Worm (Caenorhabditis elegans) whole organism, dauer: ENCODE data around the gene ZK742.4.

ENCODE experiments used
- unc-62 ChIP-seq: sonication (generic microtip); optimal IDR thresholded peaks from 2 replicates; lab custom pipeline; 2017; ENCODE audit warnings: missing biosample characterization, missing genetic modification reagents, missing genetic modification characterization

Gene ZK742.4

DNA sequence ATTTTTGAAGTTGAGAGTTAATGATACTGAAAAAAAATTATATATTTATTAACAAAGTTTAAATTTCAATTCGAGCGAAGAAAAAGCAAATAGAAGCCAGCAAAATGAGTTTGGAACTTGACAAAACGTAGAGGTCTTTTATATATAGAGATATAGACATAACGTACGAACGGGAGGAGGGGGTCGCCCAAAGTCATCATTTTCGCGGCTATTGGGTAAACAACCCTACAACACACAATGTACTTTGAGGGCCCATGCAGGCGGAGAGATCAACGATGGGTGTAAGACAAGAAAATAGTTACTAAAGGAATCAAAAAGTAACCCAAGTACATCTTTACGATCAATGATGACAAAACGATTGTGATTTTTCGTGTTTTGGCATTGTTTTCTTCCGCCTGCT lies at the start of gene ZK742.4:
TSS of gene ZK742.4 (minus strand) at position 35 of the 400 bp plus-strand sequence.
- TF ChIP-seq unc-62 (GFP tag; lab: Kevin White, UChicago) = no peak

DNA sequence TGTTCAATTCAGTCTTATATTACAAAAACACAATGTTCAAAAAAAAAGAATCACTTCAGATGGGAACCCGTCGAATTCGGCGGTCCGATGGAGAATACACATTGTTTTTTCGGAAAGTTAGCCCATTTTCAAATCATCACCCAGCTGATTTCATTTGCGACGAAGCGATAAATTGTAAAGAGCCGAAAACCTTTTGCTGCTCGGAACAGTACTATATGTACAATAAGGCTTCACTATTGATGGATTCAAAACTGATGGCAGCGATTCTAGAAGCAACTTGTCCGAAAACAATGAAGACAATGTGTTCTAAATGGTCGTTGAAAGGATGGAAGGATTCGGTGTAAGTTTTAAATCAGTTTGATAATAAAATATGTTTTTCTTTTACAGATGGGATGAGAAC lies 46.3 kb upstream of the ZK742.4 start, which contains the start of gene C37C3.1:
TSS of gene C37C3.1 (plus strand) at position 33 of the 400 bp plus-strand sequence.
- no peak for TF ChIP-seq unc-62 (GFP tag; lab: Kevin White, UChicago)

DNA sequence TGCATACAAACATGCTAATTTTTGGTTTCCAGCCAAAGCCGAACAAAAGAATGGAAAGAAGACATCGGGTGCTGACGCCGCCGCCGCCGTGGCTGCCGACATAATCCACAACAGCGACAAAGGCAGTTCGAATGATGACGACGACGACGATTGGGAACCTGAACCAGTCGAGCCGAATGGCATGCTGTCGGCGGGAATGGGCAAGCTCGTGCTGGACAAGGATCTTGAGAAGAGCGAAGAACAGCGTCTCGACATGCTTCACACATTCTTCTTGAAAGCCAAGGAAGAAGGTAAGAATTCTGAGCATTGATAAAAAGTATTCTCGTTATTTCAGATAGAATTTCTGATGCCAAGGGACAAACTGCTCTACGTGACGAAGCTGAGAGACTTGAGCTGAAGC lies 45.0 kb upstream of the ZK742.4 start:
- TF ChIP-seq unc-62 (GFP tag; lab: Kevin White, UChicago) = no peak

DNA sequence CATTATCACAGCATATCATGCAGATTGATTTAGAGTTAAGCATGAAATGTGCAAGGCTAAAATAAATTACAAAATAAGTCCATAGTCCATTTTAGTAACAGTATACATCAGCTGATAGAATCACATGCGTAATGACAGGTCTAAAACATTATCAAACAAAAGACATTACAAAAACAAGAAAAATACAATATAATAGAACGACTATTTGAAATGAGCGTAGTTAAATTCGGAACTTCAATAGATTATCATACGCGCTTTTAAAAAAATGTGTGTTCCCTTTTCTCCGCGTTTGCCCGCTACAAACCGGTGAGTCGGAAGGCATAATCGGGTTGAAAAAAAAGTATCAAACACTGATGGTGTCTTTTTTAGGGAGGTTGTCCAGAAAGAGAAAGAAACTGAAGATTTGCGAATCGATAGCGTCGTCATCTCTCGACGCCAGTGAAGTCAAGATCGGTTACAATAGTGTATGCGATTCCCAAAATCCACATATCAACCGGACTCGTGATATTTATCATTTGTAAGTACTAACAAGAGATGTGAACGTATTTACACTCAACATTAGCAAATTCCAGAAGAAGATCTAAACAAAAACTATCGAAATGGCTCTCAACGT lies 43.9 kb upstream of the ZK742.4 start, which contains the start of gene C37C3.2:
TSS of gene C37C3.2 (plus strand) at position 563 of the 613 bp plus-strand sequence.
- no peak for TF ChIP-seq unc-62 (GFP tag; lab: Kevin White, UChicago)

- no peak for TF ChIP-seq unc-62 (GFP tag; lab: Kevin White, UChicago)
Measured at ce11 chrV:7854603-7855002, 43.0 kb upstream of the ZK742.4 start, which contains the start of the genes C37C3.9 and C37C3.18. TSS of gene C37C3.9 (minus strand) at chrV:7854700. TSS of gene C37C3.18 (plus strand) at chrV:7854993.

ce11 chrV:7853900-7854299 lies 42.3 kb upstream of the ZK742.4 start:
- no peak for TF ChIP-seq unc-62 (GFP tag; lab: Kevin White, UChicago)

- no peak for TF ChIP-seq unc-62 (GFP tag; lab: Kevin White, UChicago)
Measured at ce11 chrV:7852078-7852477, 40.5 kb upstream of the ZK742.4 start.

- TF ChIP-seq unc-62 (GFP tag; lab: Kevin White, UChicago) = no peak
Measured at ce11 chrV:7848251-7848650, 36.7 kb upstream of the ZK742.4 start.

- no peak for TF ChIP-seq unc-62 (GFP tag; lab: Kevin White, UChicago)
Measured at ce11 chrV:7847687-7848086, 36.1 kb upstream of the ZK742.4 start.

ce11 chrV:7847170-7847569 lies 35.6 kb upstream of the ZK742.4 start, which contains the start of gene memo-1:
TSS of gene memo-1 (minus strand) at chrV:7847171.
- TF ChIP-seq unc-62 (GFP tag; lab: Kevin White, UChicago) = no peak

- TF ChIP-seq unc-62 (GFP tag; lab: Kevin White, UChicago) = no peak
Measured at ce11 chrV:7842228-7842627, 30.6 kb upstream of the ZK742.4 start, which contains the start of gene grd-8. TSS of gene grd-8 (plus strand) at chrV:7842528.

DNA sequence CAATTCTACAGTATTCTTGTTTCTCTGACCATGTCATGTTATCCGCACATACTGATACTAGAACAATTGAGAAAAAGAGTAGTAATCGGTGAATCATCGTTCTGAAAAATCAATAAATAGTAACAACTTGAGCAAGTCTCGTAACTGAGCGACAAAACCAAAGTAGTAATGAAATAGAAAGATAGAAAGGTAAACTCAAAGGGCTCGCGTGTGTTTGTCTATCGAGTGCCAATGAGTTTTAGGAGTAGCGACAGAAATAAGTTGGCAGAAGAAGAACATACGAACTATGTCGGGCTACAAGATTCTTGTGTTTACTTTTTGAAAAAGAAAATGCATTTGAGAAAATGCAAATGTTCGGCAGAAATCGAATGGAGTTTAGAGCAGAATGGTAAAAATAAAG lies 27.9 kb upstream of the ZK742.4 start, which contains the start of gene C37C3.12:
TSS of gene C37C3.12 (minus strand) at position 101 of the 400 bp plus-strand sequence.
- no peak for TF ChIP-seq unc-62 (GFP tag; lab: Kevin White, UChicago)

- TF ChIP-seq unc-62 (GFP tag; lab: Kevin White, UChicago) = no peak
Measured at ce11 chrV:7837809-7838208, 26.2 kb upstream of the ZK742.4 start, which contains the start of gene ttr-33. TSS of gene ttr-33 (minus strand) at chrV:7837909.

ce11 chrV:7836911-7837310 lies 25.3 kb upstream of the ZK742.4 start, which contains the start of gene txt-5:
TSS of gene txt-5 (minus strand) at chrV:7837134.
- TF ChIP-seq unc-62 (GFP tag; lab: Kevin White, UChicago) = no peak

- TF ChIP-seq unc-62 (GFP tag; lab: Kevin White, UChicago) = no peak
Measured at ce11 chrV:7830952-7831351, 19.4 kb upstream of the ZK742.4 start.

DNA sequence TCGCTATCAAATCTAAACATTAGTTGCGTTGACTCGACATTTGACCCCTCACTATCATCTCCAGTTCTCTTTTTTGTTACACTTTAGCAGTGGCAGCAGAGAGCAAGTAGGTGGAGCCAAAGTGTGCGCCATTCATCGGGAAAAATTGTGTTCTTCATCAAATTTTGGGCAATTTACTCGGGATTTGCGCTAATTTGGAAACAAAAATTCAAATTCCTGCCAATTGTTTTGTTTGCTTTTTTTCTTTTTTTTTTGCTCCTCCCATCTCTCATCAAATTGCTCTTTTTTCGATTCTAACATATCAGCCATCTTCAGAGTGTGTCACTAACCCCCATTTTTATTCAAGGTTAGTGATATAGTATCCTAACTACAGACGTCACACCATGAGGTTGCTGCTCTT lies 15.3 kb upstream of the ZK742.4 start, which contains the start of gene mig-6:
TSS of gene mig-6 (plus strand) at position 301 of the 400 bp plus-strand sequence.
- no peak for TF ChIP-seq unc-62 (GFP tag; lab: Kevin White, UChicago)

ce11 chrV:7826362-7826761 lies 14.8 kb upstream of the ZK742.4 start:
- no peak for TF ChIP-seq unc-62 (GFP tag; lab: Kevin White, UChicago)
